Fruit fly (Drosophila melanogaster) whole organism, embryonic: ENCODE measurements around the gene Cpr67Fa2.

Experiments
- Aef1 ChIP-seq: fragments of 200-800 bp; sonication (Bioruptor generic); IDR thresholded peaks from 3 replicates; pipeline ENCODE4 v1.3.6; 2022; ENCODE audit warnings: missing biosample characterization, missing genetic modification characterization
- Atf6 ChIP-seq: fragments of 200-800 bp; sonication (Bioruptor generic); IDR thresholded peaks from 2 replicates; pipeline ENCODE4 v1.3.6; 2022; ENCODE audit warnings: missing biosample characterization, missing genetic modification characterization
- Awh ChIP-seq: fragments of 200-800 bp; sonication (Bioruptor generic); IDR thresholded peaks from 2 replicates; pipeline ENCODE4, ENCODE4 v1.3.6; 2022; ENCODE audit warnings: missing biosample characterization, missing genetic modification characterization
- C15 ChIP-seq: fragments of 200-800 bp; sonication (Bioruptor generic); IDR thresholded peaks from 3 replicates; pipeline ENCODE4 v1.3.6; 2022; ENCODE audit warnings: missing biosample characterization, missing genetic modification characterization
- CG10431 ChIP-seq: fragments of 200-800 bp; sonication (Bioruptor generic); optimal IDR thresholded peaks from 3 replicates; lab custom pipeline; 2018; ENCODE audit warnings: missing biosample characterization, mild to moderate bottlenecking, missing genetic modification characterization
- CG10462 ChIP-seq: fragments of 200-800 bp; sonication (Bioruptor generic); optimal IDR thresholded peaks from 2 replicates; lab custom pipeline; 2016; ENCODE audit warnings: missing biosample characterization, missing genetic modification characterization
- CG10979 ChIP-seq: fragments of 200-800 bp; sonication (Bioruptor generic); optimal IDR thresholded peaks from 2 replicates; lab custom pipeline; 2018; ENCODE audit warnings: missing biosample characterization, mild to moderate bottlenecking, missing genetic modification characterization, moderate library complexity
- CG12104 ChIP-seq: fragments of 200-800 bp; sonication (Bioruptor generic); optimal IDR thresholded peaks from 3 replicates; lab custom pipeline; 2016; ENCODE audit warnings: missing biosample characterization, missing genetic modification characterization
- CG1529 ChIP-seq: fragments of 200-800 bp; sonication (Bioruptor generic); optimal IDR thresholded peaks from 3 replicates; lab custom pipeline; 2018; ENCODE audit warnings: missing biosample characterization, missing genetic modification characterization
- CG30403 ChIP-seq: fragments of 200-800 bp; sonication (Bioruptor generic); optimal IDR thresholded peaks from 3 replicates; lab custom pipeline; 2016; ENCODE audit warnings: missing biosample characterization, missing genetic modification characterization
- CG31388 ChIP-seq: fragments of 200-800 bp; sonication (Bioruptor generic); optimal IDR thresholded peaks from 2 replicates; lab custom pipeline; 2016; ENCODE audit warnings: missing biosample characterization, missing genetic modification characterization
- CG34224 ChIP-seq: fragments of 200-800 bp; sonication (Bioruptor generic); IDR thresholded peaks from 3 replicates; pipeline ENCODE4 v1.3.6; 2022; ENCODE audit warnings: missing biosample characterization, missing genetic modification characterization; ENCODE audit not compliant: partially characterized antibody
- CG34422 ChIP-seq: fragments of 200-800 bp; sonication (Bioruptor generic); IDR thresholded peaks from 3 replicates; pipeline ENCODE4 v1.3.6; 2022; ENCODE audit warnings: missing biosample characterization, missing genetic modification characterization
- CG6654 ChIP-seq: fragments of 200-800 bp; sonication (Bioruptor generic); optimal IDR thresholded peaks from 2 replicates; lab custom pipeline; 2017; ENCODE audit warnings: missing biosample characterization, mild to moderate bottlenecking, missing genetic modification characterization
- CG6689 ChIP-seq: fragments of 200-800 bp; sonication (Bioruptor generic); IDR thresholded peaks from 2 replicates; pipeline ENCODE4 v1.3.6; 2022; ENCODE audit warnings: missing biosample characterization, missing genetic modification characterization
- CG7372 ChIP-seq: fragments of 200-800 bp; sonication (Bioruptor generic); IDR thresholded peaks from 2 replicates; pipeline ENCODE4 v1.3.6; 2022; ENCODE audit warnings: missing biosample characterization, missing genetic modification characterization
- CG8281 ChIP-seq: fragments of 200-800 bp; sonication (Bioruptor generic); optimal IDR thresholded peaks from 2 replicates; lab custom pipeline; 2018; ENCODE audit warnings: missing biosample characterization, mild to moderate bottlenecking, missing genetic modification characterization, moderate library complexity
- CG9437 ChIP-seq: fragments of 200-800 bp; sonication (Bioruptor generic); optimal IDR thresholded peaks from 2 replicates; lab custom pipeline; 2018; ENCODE audit warnings: missing biosample characterization, mild to moderate bottlenecking, missing genetic modification characterization
- CrebB ChIP-seq: fragments of 200-800 bp; sonication (Bioruptor generic); optimal IDR thresholded peaks from 3 replicates; lab custom pipeline; 2018; ENCODE audit warnings: missing biosample characterization, mild to moderate bottlenecking, missing genetic modification characterization
- D19A ChIP-seq: fragments of 200-800 bp; optimal IDR thresholded peaks from 3 replicates; lab custom pipeline; 2019; ENCODE audit warnings: missing biosample characterization, mild to moderate bottlenecking, missing genetic modification characterization, moderate library complexity
- Dbx ChIP-seq: fragments of 200-800 bp; sonication (Bioruptor generic); IDR thresholded peaks from 3 replicates; pipeline ENCODE4 v1.3.6; 2022; ENCODE audit warnings: missing biosample characterization, missing genetic modification characterization
- Dll ChIP-seq: fragments of 200-800 bp; sonication (Bioruptor generic); IDR thresholded peaks from 4 replicates; pipeline ENCODE4 v1.3.6; 2022; ENCODE audit warnings: missing biosample characterization, missing genetic modification characterization; ENCODE audit not compliant: partially characterized antibody
- Eip74EF ChIP-seq, 2 experiments: fragments of 200-800 bp in 1 of 2; fragments of >200 bp in 1 of 2; sonication (Bioruptor generic) in 1 of 2; optimal IDR thresholded peaks; 2 replicates each; lab custom pipeline; 2017 to 2019; ENCODE audit warnings: missing biosample characterization in 2 of 2, missing genetic modification characterization in 2 of 2, mild to moderate bottlenecking in 1 of 2, moderate library complexity in 1 of 2
- Gsc ChIP-seq: fragments of 200-800 bp; sonication (Bioruptor generic); IDR thresholded peaks from 2 replicates; pipeline ENCODE4 v1.3.6; 2022; ENCODE audit warnings: missing biosample characterization, missing genetic modification characterization
- HmgZ ChIP-seq: fragments of 200-800 bp; sonication (Bioruptor generic); optimal IDR thresholded peaks from 2 replicates; lab custom pipeline; 2018; ENCODE audit warnings: missing biosample characterization, mild to moderate bottlenecking, missing genetic modification characterization
- Kr ChIP-seq: fragments of 200-800 bp; sonication (Bioruptor generic); optimal IDR thresholded peaks from 2 replicates; lab custom pipeline; 2017; ENCODE audit warnings: missing biosample characterization, mild to moderate bottlenecking, missing genetic modification characterization
- NC2α ChIP-seq: fragments of 200-800 bp; sonication (Bioruptor generic); optimal IDR thresholded peaks from 2 replicates; lab custom pipeline; 2016; ENCODE audit warnings: missing biosample characterization, missing genetic modification characterization
- Ptx1 ChIP-seq: fragments of 200-800 bp; sonication (Bioruptor generic); IDR thresholded peaks from 2 replicates; pipeline ENCODE4 v1.3.6; 2022; ENCODE audit warnings: missing biosample characterization, missing genetic modification characterization
- Sox102F ChIP-seq: fragments of 200-800 bp; sonication (Bioruptor generic); optimal IDR thresholded peaks from 2 replicates; lab custom pipeline; 2018; ENCODE audit warnings: missing biosample characterization, mild to moderate bottlenecking, missing genetic modification characterization, moderate library complexity
- TFAM ChIP-seq: fragments of 200-800 bp; sonication (Bioruptor generic); optimal IDR thresholded peaks from 2 replicates; lab custom pipeline; 2017; ENCODE audit warnings: missing biosample characterization, missing genetic modification characterization, inconsistent platforms
- bowl ChIP-seq: fragments of 200-800 bp; sonication (Bioruptor generic); IDR thresholded peaks from 2 replicates; pipeline ENCODE4 v1.3.6; 2022; ENCODE audit warnings: missing biosample characterization, missing genetic modification characterization
- chm ChIP-seq: fragments of 200-800 bp; sonication (Bioruptor generic); IDR thresholded peaks from 2 replicates; pipeline ENCODE4 v1.3.6; 2022; ENCODE audit warnings: missing biosample characterization, missing genetic modification characterization
- chn ChIP-seq: fragments of 200-800 bp; sonication (Bioruptor generic); optimal IDR thresholded peaks from 2 replicates; lab custom pipeline; 2016; ENCODE audit warnings: missing biosample characterization, missing genetic modification characterization
- ci ChIP-seq: fragments of 200-800 bp; sonication (Bioruptor generic); IDR thresholded peaks from 3 replicates; pipeline ENCODE4 v1.3.6; 2022; ENCODE audit warnings: missing biosample characterization, missing genetic modification characterization
- dimm ChIP-seq: fragments of 200-800 bp; sonication (Bioruptor generic); IDR thresholded peaks from 2 replicates; pipeline ENCODE4 v1.3.6; 2022; ENCODE audit warnings: missing biosample characterization, missing genetic modification characterization
- esg ChIP-seq: fragments of 200-800 bp; sonication (Bioruptor generic); conservative IDR thresholded peaks from 2 replicates; pipeline ENCODE4 v1.3.6; 2022; ENCODE audit warnings: missing biosample characterization, missing genetic modification characterization
- kah ChIP-seq: fragments of 200-800 bp; sonication (Bioruptor generic); optimal IDR thresholded peaks from 2 replicates; lab custom pipeline; 2018; ENCODE audit warnings: missing biosample characterization, mild to moderate bottlenecking, missing genetic modification characterization
- klu ChIP-seq: fragments of 200-800 bp; sonication (Bioruptor generic); IDR thresholded peaks from 2 replicates; pipeline ENCODE4 v1.3.6; 2022; ENCODE audit warnings: missing biosample characterization, missing genetic modification characterization
- lov ChIP-seq, 2 experiments: fragments of 200-800 bp in 1 of 2; fragments of >200 bp in 1 of 2; sonication (Bioruptor generic) in 1 of 2; IDR thresholded peaks in 1 of 2; optimal IDR thresholded peaks in 1 of 2; 2 replicates in 1 of 2; 3 replicates in 1 of 2; pipeline versions ENCODE4 v1.3.6 to Lab custom; 2017 to 2022; ENCODE audit warnings: missing biosample characterization in 1 of 2, missing genetic modification characterization in 1 of 2
- luna ChIP-seq: fragments of 200-800 bp; sonication (Bioruptor generic); optimal IDR thresholded peaks from 2 replicates; lab custom pipeline; 2016; ENCODE audit warnings: missing biosample characterization, missing genetic modification characterization
- nmo ChIP-seq: fragments of 200-800 bp; sonication (Bioruptor generic); optimal IDR thresholded peaks from 2 replicates; lab custom pipeline; 2018; ENCODE audit warnings: missing biosample characterization, mild to moderate bottlenecking, missing genetic modification characterization, moderate library complexity
- ranshi ChIP-seq: fragments of 200-800 bp; sonication (Bioruptor generic); IDR thresholded peaks from 2 replicates; pipeline ENCODE4 v1.3.6; 2022; ENCODE audit warnings: missing biosample characterization, missing genetic modification characterization
- ro ChIP-seq: fragments of 200-800 bp; sonication (Bioruptor generic); IDR thresholded peaks from 2 replicates; pipeline ENCODE4 v1.3.6; 2022; ENCODE audit warnings: missing biosample characterization, missing genetic modification characterization
- salm ChIP-seq: fragments of 200-800 bp; sonication (Bioruptor generic); optimal IDR thresholded peaks from 2 replicates; lab custom pipeline; 2018; ENCODE audit warnings: missing biosample characterization, mild to moderate bottlenecking, missing genetic modification characterization
- sens-2 ChIP-seq: fragments of 200-800 bp; sonication (Bioruptor generic); IDR thresholded peaks from 2 replicates; pipeline ENCODE4 v1.3.6; 2022; ENCODE audit warnings: missing biosample characterization, missing genetic modification characterization
- slou ChIP-seq: fragments of 200-800 bp; sonication (Bioruptor generic); optimal IDR thresholded peaks from 3 replicates; lab custom pipeline; 2016; ENCODE audit warnings: missing biosample characterization, missing genetic modification characterization
- slp2 ChIP-seq: fragments of 200-800 bp; sonication (Bioruptor generic); optimal IDR thresholded peaks from 2 replicates; lab custom pipeline; 2016; ENCODE audit warnings: missing biosample characterization, missing genetic modification characterization
- so ChIP-seq: fragments of 200-800 bp; sonication (Bioruptor generic); IDR thresholded peaks from 3 replicates; pipeline ENCODE4 v1.3.6; 2022; ENCODE audit warnings: missing biosample characterization, missing genetic modification characterization
- wor ChIP-seq: fragments of 200-800 bp; sonication (Bioruptor generic); IDR thresholded peaks from 2 replicates; pipeline ENCODE4 v1.3.6; 2022; ENCODE audit warnings: missing biosample characterization, missing genetic modification characterization
- yki ChIP-seq: fragments of >200 bp; optimal IDR thresholded peaks from 3 replicates; lab custom pipeline; 2018
- zfh1 ChIP-seq: fragments of 200-800 bp; sonication (Bioruptor generic); IDR thresholded peaks from 3 replicates; pipeline ENCODE4 v1.3.6; 2022; ENCODE audit warnings: missing biosample characterization, missing genetic modification characterization

Gene Cpr67Fa2

DNA sequence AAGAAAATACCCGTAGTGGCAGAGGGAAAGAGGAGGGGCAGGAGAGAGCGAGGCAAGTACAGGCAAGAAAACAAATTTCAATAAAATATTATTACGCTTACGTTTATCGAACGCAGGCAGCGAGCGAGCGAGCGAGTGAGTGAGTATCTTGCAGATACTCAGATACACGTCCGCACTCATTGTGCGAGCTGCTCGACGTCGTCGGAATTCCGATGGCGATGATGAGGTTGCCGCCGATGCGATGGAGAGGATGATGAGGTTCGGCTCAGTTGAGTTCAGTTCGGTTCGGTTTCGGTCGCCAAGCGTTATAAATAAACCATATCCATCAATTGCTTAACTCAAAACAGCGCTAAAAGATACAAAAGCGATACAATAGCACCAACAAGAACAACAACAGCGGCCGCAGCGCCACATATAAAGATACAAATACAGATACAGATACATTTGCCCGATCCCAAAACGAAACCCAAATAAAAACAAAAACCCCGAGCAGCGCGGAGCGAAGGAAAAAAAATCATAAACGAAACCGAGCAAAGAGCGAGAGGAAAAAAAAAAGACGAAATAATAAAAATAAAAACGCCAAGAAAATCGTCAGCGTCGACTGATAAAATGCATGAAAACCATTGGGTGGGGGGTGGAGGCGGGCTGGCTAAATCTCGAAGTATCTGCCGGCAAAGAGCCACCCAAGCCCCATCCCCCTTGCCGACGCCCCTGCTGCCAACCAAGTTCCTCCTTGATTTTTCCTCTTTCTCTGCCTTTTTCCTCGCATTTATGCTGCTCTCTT is 39.0 kb upstream of the Cpr67Fa2 start (continued):
- TF ChIP-seq Ptx1 (no peak), CG7372 (GFP tag; lab: Robert Waterston, UW) (no peak), bowl (GFP tag; lab: Robert Waterston, UW) (no peak), CrebB (no peak), nmo (no peak), chn (GFP tag; lab: Kevin White, UChicago) (peak; percentile 38), CG9437 (no peak), CG31388 (GFP tag; lab: Kevin White, UChicago) (no peak), so (peak; percentile 25; the same call in 1 of the 3 replicates), wor (no peak), CG1529 (no peak), klu (GFP tag; lab: Robert Waterston, UW) (no peak), CG34422 (peak; percentile 25; the same call in 1 of the 3 replicates), Sox102F (GFP tag; lab: Kevin White, UChicago) (no peak), CG10979 (peak; percentile 10), lov (optimal IDR thresholded peaks at IDR 0.05; lab: Kevin White, UChicago) (no peak), lov (GFP tag; IDR thresholded peaks at IDR 0.05; lab: Robert Waterston, UW) (no peak), CG30403 (GFP tag; lab: Kevin White, UChicago) (peak; percentile 18), CG12104 (GFP tag; lab: Kevin White, UChicago) (no peak), TFAM (no peak), Kr (GFP tag; lab: Kevin White, UChicago) (peak; percentile 21), Dbx (GFP tag; lab: Robert Waterston, UW) (no peak), Atf6 (no peak), Awh (no peak), C15 (GFP tag; lab: Robert Waterston, UW) (no peak), salm (no peak), CG8281 (no peak), dimm (GFP tag; lab: Robert Waterston, UW) (no peak), luna (no peak), Gsc (GFP tag; lab: Robert Waterston, UW) (no peak), ro (no peak), chm (no peak), Aef1 (GFP tag; lab: Robert Waterston, UW) (no peak), ranshi (GFP tag; lab: Robert Waterston, UW) (0 out of 2 replicates have a peak, but pooled peaks have one; percentile 3), zfh1 (GFP tag; lab: Robert Waterston, UW) (no peak), slp2 (GFP tag; lab: Kevin White, UChicago) (no peak), Dll (GFP tag; lab: Robert Waterston, UW) (0 out of 4 replicates have a peak, but pooled peaks have one; percentile 37), sens-2 (GFP tag; lab: Robert Waterston, UW) (0 out of 2 replicates have a peak, but pooled peaks have one; percentile 4), CG10431 (GFP tag; lab: Kevin White, UChicago) (peak; percentile 15), slou (no peak), CG6689 (GFP tag; lab: Robert Waterston, UW) (no peak), ci (GFP tag; lab: Robert Waterston, UW) (peak; percentile 62; the same call in 1 of the 3 replicates), CG6654 (GFP tag; lab: Kevin White, UChicago) (no peak), yki (no peak), D19A (no peak), Eip74EF (GFP tag; optimal IDR thresholded peaks at IDR 0.05; lab: Kevin White, UChicago) (no peak), esg (GFP tag; lab: Robert Waterston, UW) (no peak), CG10462 (GFP tag; lab: Kevin White, UChicago) (no peak), kah (no peak), HmgZ (tag; lab: Kevin White, UChicago) (no peak), NC2α (no peak), CG34224 (GFP tag; lab: Robert Waterston, UW) (no peak)
